Fruit fly (Drosophila melanogaster): ENCODE data around the gene CG8209.

CG8209 gene

DNA sequence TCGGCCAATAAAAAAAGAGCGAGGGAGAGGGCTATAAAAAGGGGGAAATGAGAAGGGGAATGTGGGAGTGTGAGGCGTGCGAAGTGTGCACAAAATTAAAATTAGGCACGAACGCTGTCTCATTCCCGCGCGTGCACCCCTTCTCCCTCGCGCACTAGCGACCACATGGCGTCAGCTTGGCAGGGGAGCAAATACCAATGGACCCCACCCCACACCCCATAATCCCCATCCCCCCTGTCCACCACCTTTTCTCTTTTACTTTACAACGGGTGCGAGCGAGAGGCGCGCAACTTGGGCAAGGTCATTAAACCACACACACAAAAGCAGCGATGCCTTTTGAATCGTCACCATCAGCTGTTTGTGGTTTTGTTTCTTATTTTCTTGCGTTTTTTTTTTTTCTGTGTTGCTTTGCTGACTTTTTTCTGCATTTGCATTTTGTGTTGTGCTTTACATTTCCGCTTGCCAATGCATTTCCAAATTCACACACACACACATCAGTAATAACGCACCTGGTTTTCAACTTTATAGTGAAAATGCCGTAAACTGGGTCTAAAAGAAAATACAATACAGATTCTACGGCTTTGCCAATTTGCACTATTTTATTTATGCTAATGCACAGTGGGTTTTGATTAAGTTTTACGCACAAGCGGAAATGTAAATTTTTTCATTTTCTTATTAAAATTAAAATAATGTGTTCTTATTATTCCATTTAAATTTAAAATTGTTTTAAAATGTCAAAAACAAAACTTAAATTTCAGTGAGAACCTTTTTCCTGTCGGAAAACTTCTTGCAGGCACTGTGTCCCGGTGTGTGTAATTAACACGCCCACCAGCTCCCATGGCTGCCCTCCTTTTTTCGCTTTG, 48.3 kb downstream of the CG8209 start (continued):
- no peak for TF ChIP-seq Eip93F (GFP tag; optimal IDR thresholded peaks at IDR 0.05)
- peak; percentile 54 for TF ChIP-seq Sox15 (GFP tag; optimal IDR thresholded peaks at IDR 0.05)
- TF ChIP-seq Lpt (GFP tag; optimal IDR thresholded peaks at IDR 0.05), result peak; percentile 25
- peak; percentile 78 for TF ChIP-seq CG15336 (GFP tag; IDR thresholded peaks at IDR 0.05)
- TF ChIP-seq esn (GFP tag; optimal IDR thresholded peaks at IDR 0.05), result peak; percentile 75
- peak; percentile 41 for TF ChIP-seq Ets21C (GFP tag; optimal IDR thresholded peaks at IDR 0.05)
- TF ChIP-seq CG11902 (GFP tag; optimal IDR thresholded peaks at IDR 0.05), result peak; percentile 15
- TF ChIP-seq CG31627 (GFP tag; optimal IDR thresholded peaks at IDR 0.05), result peak; percentile 63
- peak; percentile 65 for TF ChIP-seq Hr4 (GFP tag; optimal IDR thresholded peaks at IDR 0.05)
- peak; percentile 45 for TF ChIP-seq CG11762 (GFP tag; optimal IDR thresholded peaks at IDR 0.05; ENCODE audit: insufficient read depth)

DNA sequence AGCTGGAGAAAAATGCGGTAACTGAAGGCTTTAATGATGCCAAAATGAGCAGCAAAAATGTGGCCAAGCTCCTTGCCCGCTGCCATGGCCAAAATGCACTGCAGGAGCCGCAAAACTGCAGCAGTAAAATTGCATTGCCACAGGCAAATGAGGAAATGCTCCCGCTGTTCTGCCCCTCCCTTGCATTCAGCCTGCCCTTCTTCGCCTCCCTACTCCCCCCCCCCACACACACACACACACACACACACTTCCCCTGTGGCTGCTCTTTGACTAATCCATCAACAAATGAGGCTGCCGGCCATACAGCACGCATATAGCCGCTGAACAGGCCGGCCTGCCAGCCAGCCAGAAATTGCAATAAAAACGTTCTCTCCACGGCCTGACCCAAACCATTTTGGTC, 51.0 kb downstream of the CG8209 start:
- TF ChIP-seq ss (GFP tag; optimal IDR thresholded peaks at IDR 0.05) (peak in 1 of 2 experiments; percentile 80), CG4318 (GFP tag; optimal IDR thresholded peaks at IDR 0.05) (no peak)

Measured in whole organism, prepupa.